Worm (Caenorhabditis elegans): Measurements from ENCODE around the gene B0303.4.
A peak's percentile ranks its signal among the peaks of the same experiment; 100 is the strongest.

The B0303.4 gene

ce11 chrIII:8653457-8653856, 36.2 kb upstream of the B0303.4 start (continued):
- peak; percentile 52 for TF ChIP-seq rpc-1 (optimal IDR thresholded peaks at IDR 0.05)
- TF ChIP-seq rpc-1 (tag; optimal IDR thresholded peaks at IDR 0.05) = peak; percentile 76
- TF ChIP-seq him-1 (tag; optimal IDR thresholded peaks at IDR 0.05) = peak; percentile 39
- no peak for TF ChIP-seq mxl-1 (tag; optimal IDR thresholded peaks at IDR 0.05)
- peak; percentile 20; the same call in 1 of the 2 replicates for TF ChIP-seq ceh-40 (GFP tag; IDR thresholded peaks at IDR 0.05)
- TF ChIP-seq cebp-1 (GFP tag; IDR thresholded peaks at IDR 0.05) = no peak
- no peak for TF ChIP-seq cebp-1 (tag; optimal IDR thresholded peaks at IDR 0.05)
- no peak for TF ChIP-seq F37B4.10 (GFP tag; IDR thresholded peaks at IDR 0.05)
- peak; percentile 57; the same call in 1 of the 2 replicates for TF ChIP-seq lin-26 (GFP tag; IDR thresholded peaks at IDR 0.05)
- peak; percentile 25 for TF ChIP-seq die-1 (tag; optimal IDR thresholded peaks at IDR 0.05)

ce11 chrIII:8653875-8654386, 35.7 kb upstream of the B0303.4 start, which contains the start of gene F22B7.9:
Gene F22B7.9, minus strand, starts transcription at chrIII:8653925.
- TF ChIP-seq C17E4.6 (GFP tag; IDR thresholded peaks at IDR 0.05) = no peak
- TF ChIP-seq K12H6.12 (tag; optimal IDR thresholded peaks at IDR 0.05) = peak; percentile 23
- no peak for TF ChIP-seq hlh-26 (GFP tag; conservative IDR thresholded peaks at IDR 0.05)
- TF ChIP-seq attf-3 (GFP tag; conservative IDR thresholded peaks at IDR 0.05) = 0 out of 2 replicates have a peak, but pooled peaks have one; percentile 12
- no peak for TF ChIP-seq sptf-2 (GFP tag; optimal IDR thresholded peaks at IDR 0.05)
- TF ChIP-seq ama-1 (optimal IDR thresholded peaks at IDR 0.05) = peak; percentile 82
- TF ChIP-seq ama-1 (GFP tag; optimal IDR thresholded peaks at IDR 0.05) = no peak
- no peak for TF ChIP-seq Y53F4B.3 (GFP tag; IDR thresholded peaks at IDR 0.05)
- TF ChIP-seq K11D2.4 (GFP tag; IDR thresholded peaks at IDR 0.05) = 0 out of 2 replicates have a peak, but pooled peaks have one; percentile 23
- no peak for TF ChIP-seq nfya-1 (tag; optimal IDR thresholded peaks at IDR 0.05; ENCODE audit: borderline replicate concordance, insufficient read depth)
- no peak for TF ChIP-seq nfyb-1 (GFP tag; IDR thresholded peaks at IDR 0.05)
- no peak for TF ChIP-seq dpff-1 (tag; optimal IDR thresholded peaks at IDR 0.05)
- no peak for TF ChIP-seq pha-4 (tag; optimal IDR thresholded peaks at IDR 0.05)
- TF ChIP-seq ztf-28 (GFP tag; IDR thresholded peaks at IDR 0.05) = no peak
- no peak for TF ChIP-seq egl-44 (GFP tag; IDR thresholded peaks at IDR 0.05)
- no peak for TF ChIP-seq rpc-1 (optimal IDR thresholded peaks at IDR 0.05)
- no peak for TF ChIP-seq rpc-1 (tag; optimal IDR thresholded peaks at IDR 0.05)
- no peak for TF ChIP-seq B0035.1 (tag; optimal IDR thresholded peaks at IDR 0.05)

- peak; percentile 33 for TF ChIP-seq somi-1 (GFP tag; optimal IDR thresholded peaks at IDR 0.05)
- TF ChIP-seq F37B4.10 (GFP tag; IDR thresholded peaks at IDR 0.05) = no peak
- no peak for TF ChIP-seq F57A8.1 (GFP tag; optimal IDR thresholded peaks at IDR 0.05)
- TF ChIP-seq ZK185.1 (tag; optimal IDR thresholded peaks at IDR 0.05; ENCODE audit: poor library complexity, severe bottlenecking) = no peak
- TF ChIP-seq egl-18 (GFP tag; IDR thresholded peaks at IDR 0.05) = no peak
These were observed 35.2 kb upstream of the B0303.4 start for ce11 chrIII:8654400-8654980.

ce11 chrIII:8655412-8655811, 34.2 kb upstream of the B0303.4 start:
- TF ChIP-seq mes-4 (tag; optimal IDR thresholded peaks at IDR 0.05) = no peak
- TF ChIP-seq ztf-26 (tag; optimal IDR thresholded peaks at IDR 0.05) = peak; percentile 14

ce11 chrIII:8656055-8656454, 33.6 kb upstream of the B0303.4 start:
- TF ChIP-seq cebp-1 (GFP tag; IDR thresholded peaks at IDR 0.05) = no peak
- TF ChIP-seq cebp-1 (tag; optimal IDR thresholded peaks at IDR 0.05) = peak; percentile 29
- TF ChIP-seq die-1 (tag; optimal IDR thresholded peaks at IDR 0.05) = no peak
- TF ChIP-seq tlf-1 (GFP tag; optimal IDR thresholded peaks at IDR 0.05) = no peak
- no peak for TF ChIP-seq dox-1 (GFP tag; IDR thresholded peaks at IDR 0.05)
- no peak for TF ChIP-seq ceh-40 (GFP tag; IDR thresholded peaks at IDR 0.05)
